Worm (Caenorhabditis elegans) whole organism, late embryonic: Measurements from ENCODE around the gene C26B2.8.

Source experiments
- Y22D7AL.16 ChIP-seq: sonication (generic microtip); optimal IDR thresholded peaks from 2 replicates; lab custom pipeline; 2016; ENCODE audit warnings: missing genetic modification characterization, missing compliant biosample characterization
- ama-1 ChIP-seq: fragments of 150-350 bp; optimal IDR thresholded peaks from 2 replicates; lab custom pipeline; 2014
- ceh-19 ChIP-seq: fragments of 200-800 bp; sonication (Bioruptor generic); optimal IDR thresholded peaks from 2 replicates; lab custom pipeline; 2018; ENCODE audit warnings: mild to moderate bottlenecking, missing genetic modification characterization, missing compliant biosample characterization
- ceh-22 ChIP-seq: sonication (generic microtip); optimal IDR thresholded peaks from 2 replicates; lab custom pipeline; 2017; ENCODE audit warnings: missing biosample characterization, missing genetic modification characterization
- ceh-9 ChIP-seq: sonication (generic microtip); optimal IDR thresholded peaks from 2 replicates; lab custom pipeline; 2016; ENCODE audit warnings: mild to moderate bottlenecking, missing genetic modification characterization, inconsistent platforms, missing compliant biosample characterization
- nhr-11 ChIP-seq: fragments of 150-350 bp; optimal IDR thresholded peaks from 2 replicates; lab custom pipeline; 2014; ENCODE audit warnings: missing biosample characterization, missing genetic modification characterization
- pha-2 ChIP-seq: sonication (generic microtip); optimal IDR thresholded peaks from 2 replicates; lab custom pipeline; 2017; ENCODE audit warnings: mild to moderate bottlenecking, missing genetic modification characterization, missing compliant biosample characterization
- pha-4 ChIP-seq: fragments of 150-350 bp; optimal IDR thresholded peaks from 2 replicates; lab custom pipeline; 2018; ENCODE audit warnings: missing biosample characterization, missing genetic modification reagents, missing genetic modification characterization
- sox-4 ChIP-seq: sonication (generic microtip); optimal IDR thresholded peaks from 2 replicates; lab custom pipeline; 2017; ENCODE audit warnings: mild to moderate bottlenecking, missing genetic modification characterization, inconsistent platforms, missing compliant biosample characterization
- syd-9 ChIP-seq: sonication (generic microtip); optimal IDR thresholded peaks from 2 replicates; lab custom pipeline; 2016; ENCODE audit warnings: mild to moderate bottlenecking, missing genetic modification characterization, moderate library complexity, missing compliant biosample characterization
- ttx-3 ChIP-seq: sonication (generic microtip); optimal IDR thresholded peaks from 2 replicates; lab custom pipeline; 2016; ENCODE audit warnings: missing genetic modification reagents, missing genetic modification characterization, missing compliant biosample characterization
- unc-55 ChIP-seq: sonication (generic microtip); optimal IDR thresholded peaks from 2 replicates; lab custom pipeline; 2017; ENCODE audit warnings: missing biosample characterization, missing genetic modification reagents, missing genetic modification characterization
- ztf-16 ChIP-seq: sonication (generic microtip); optimal IDR thresholded peaks from 2 replicates; lab custom pipeline; 2017; ENCODE audit warnings: missing genetic modification characterization, missing compliant biosample characterization

ce11 chrIV:7983021-7983420 is 30.9 kb upstream of the C26B2.8 start:
- TF ChIP-seq pha-2 (no peak), ceh-9 (tag; lab: Kevin White, UChicago) (no peak), ttx-3 (no peak), sox-4 (tag; lab: Kevin White, UChicago) (no peak), pha-4 (tag; lab: Kevin White, UChicago) (no peak), ceh-19 (GFP tag; lab: Kevin White, UChicago) (no peak), syd-9 (tag; lab: Kevin White, UChicago) (no peak), nhr-11 (tag; lab: Kevin White, UChicago) (no peak), ztf-16 (tag; lab: Kevin White, UChicago) (no peak), Y22D7AL.16 (tag; lab: Kevin White, UChicago) (no peak), ama-1 (lab: Kevin White, UChicago) (no peak), ceh-22 (tag; lab: Kevin White, UChicago) (no peak), unc-55 (GFP tag; lab: Kevin White, UChicago) (no peak)
